Fruit fly (Drosophila melanogaster): ENCODE measurements around the gene fd102C.

DNA sequence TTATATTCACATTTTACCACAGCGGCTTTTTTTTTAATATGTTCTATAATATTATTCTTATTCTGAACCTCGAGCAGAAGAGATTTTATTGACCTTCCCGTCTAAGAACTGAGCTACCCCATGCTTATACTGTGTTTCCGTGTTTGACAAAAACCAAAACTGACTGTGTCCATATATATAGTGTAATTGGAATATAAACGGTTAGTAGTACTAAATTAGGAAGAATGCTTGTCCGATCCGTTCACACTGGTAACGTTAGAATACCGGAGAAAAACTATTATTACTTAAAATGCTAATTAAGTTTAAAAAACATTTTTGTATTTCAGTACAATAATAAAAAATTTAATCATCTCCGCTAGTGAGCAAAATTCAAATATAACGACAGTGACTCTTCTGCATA lies 56.0 kb downstream of the fd102C start:
- TF ChIP-seq CTCF (optimal IDR thresholded peaks at IDR 0.05) (no peak), CG8478 (optimal IDR thresholded peaks at IDR 0.05) (no peak)

Data from S2 (cell line).